Fruit fly (Drosophila melanogaster) whole organism, wandering third instar larva: ENCODE measurements around the gene VGlut.

Source experiments
- Abd-B ChIP-seq: fragments of >200 bp; optimal IDR thresholded peaks from 2 replicates; lab custom pipeline; 2017; ENCODE audit warnings: missing biosample characterization, missing genetic modification characterization
- CG32264 ChIP-seq: fragments of 200-800 bp; sonication (Bioruptor generic); optimal IDR thresholded peaks from 2 replicates; lab custom pipeline; 2016; ENCODE audit warnings: missing biosample characterization, missing genetic modification characterization
- CG9705 ChIP-seq: fragments of 200-800 bp; sonication (Bioruptor generic); optimal IDR thresholded peaks from 2 replicates; lab custom pipeline; 2018; ENCODE audit warnings: missing biosample characterization, mild to moderate bottlenecking, missing genetic modification characterization
- CrebA ChIP-seq: fragments of 200-800 bp; sonication (Bioruptor generic); optimal IDR thresholded peaks from 2 replicates; lab custom pipeline; 2016; ENCODE audit warnings: missing biosample characterization, mild to moderate bottlenecking, missing genetic modification characterization, borderline replicate concordance
- Dfd ChIP-seq: fragments of >200 bp; optimal IDR thresholded peaks from 2 replicates; lab custom pipeline; 2017; ENCODE audit warnings: missing biosample characterization, missing genetic modification characterization
- Dif ChIP-seq: fragments of 200-275, 200-300 bp; sonication (Bioruptor generic); optimal IDR thresholded peaks from 2 replicates; lab custom pipeline; 2018; ENCODE audit warnings: missing biosample characterization, missing genetic modification characterization; ENCODE audit not compliant: partially characterized antibody
- GATAd ChIP-seq: sonication (Bioruptor generic); optimal IDR thresholded peaks from 2 replicates; lab custom pipeline; 2016; ENCODE audit warnings: missing biosample characterization, missing genetic modification characterization
- HLH106 ChIP-seq: fragments of 200-800 bp; optimal IDR thresholded peaks from 3 replicates; lab custom pipeline; 2019; ENCODE audit warnings: missing biosample characterization, mild to moderate bottlenecking, missing genetic modification characterization, moderate library complexity
- Hnf4 ChIP-seq: fragments of 200-800 bp; sonication (Bioruptor generic); optimal IDR thresholded peaks from 2 replicates; lab custom pipeline; 2016; ENCODE audit warnings: missing biosample characterization, mild to moderate bottlenecking, missing genetic modification characterization
- Hr78 ChIP-seq: fragments of >200 bp; optimal IDR thresholded peaks from 2 replicates; lab custom pipeline; 2017; ENCODE audit warnings: missing biosample characterization, missing genetic modification characterization
- Hr83 ChIP-seq: fragments of 200-300 bp; sonication (Bioruptor generic); optimal IDR thresholded peaks from 2 replicates; lab custom pipeline; 2016; ENCODE audit warnings: missing biosample characterization, mild to moderate bottlenecking, missing genetic modification characterization, moderate library complexity; ENCODE audit not compliant: poor library complexity, severe bottlenecking
- Jra ChIP-seq: sonication (Bioruptor generic); optimal IDR thresholded peaks from 2 replicates; lab custom pipeline; 2016; ENCODE audit warnings: missing biosample characterization, missing genetic modification characterization
- Mio ChIP-seq: sonication (Bioruptor generic); optimal IDR thresholded peaks from 2 replicates; lab custom pipeline; 2016; ENCODE audit warnings: missing biosample characterization, missing genetic modification characterization
- Myc ChIP-seq: fragments of >200 bp; optimal IDR thresholded peaks from 2 replicates; lab custom pipeline; 2017
- N ChIP-seq: fragments of >200 bp; optimal IDR thresholded peaks from 2 replicates; lab custom pipeline; 2018; ENCODE audit warnings: missing biosample characterization, missing external identifiers, missing genetic modification characterization
- OdsH ChIP-seq: fragments of 200-800 bp; sonication (Bioruptor generic); optimal IDR thresholded peaks from 2 replicates; lab custom pipeline; 2016; ENCODE audit warnings: missing biosample characterization, mild to moderate bottlenecking, missing genetic modification characterization
- Rel ChIP-seq, 2 experiments: fragments of 200-800 bp; sonication (Bioruptor generic) in 1 of 2; optimal IDR thresholded peaks; 2 replicates in 1 of 2; 3 replicates in 1 of 2; lab custom pipeline; 2016 to 2019; ENCODE audit warnings: mild to moderate bottlenecking in 2 of 2, missing biosample characterization in 2 of 2, missing genetic modification characterization in 2 of 2, moderate library complexity in 1 of 2
- Sp1 ChIP-seq: fragments of 200-800 bp; sonication (Bioruptor generic); optimal IDR thresholded peaks from 3 replicates; lab custom pipeline; 2019; ENCODE audit warnings: missing biosample characterization, mild to moderate bottlenecking, missing genetic modification characterization, moderate library complexity
- br ChIP-seq: fragments of 200-800 bp; sonication (Bioruptor generic); optimal IDR thresholded peaks from 2 replicates; lab custom pipeline; 2016; ENCODE audit warnings: missing biosample characterization, missing genetic modification characterization
- brk ChIP-seq: fragments of 200-800 bp; sonication (Bioruptor generic); optimal IDR thresholded peaks from 2 replicates; lab custom pipeline; 2016; ENCODE audit warnings: missing biosample characterization, mild to moderate bottlenecking, missing genetic modification characterization
- dl ChIP-seq, 2 experiments: fragments of 175-275, 200-275 bp in 1 of 2; fragments of 200-275 bp in 1 of 2; sonication (Bioruptor generic); optimal IDR thresholded peaks; lab custom pipeline; 2018; ENCODE audit warnings: mild to moderate bottlenecking in 2 of 2, missing biosample characterization in 2 of 2, missing genetic modification characterization in 2 of 2, moderate library complexity in 2 of 2; ENCODE audit not compliant: partially characterized antibody in 2 of 2, insufficient read depth in 1 of 2
- dmrt93B ChIP-seq: fragments of 200-800 bp; sonication (Bioruptor generic); optimal IDR thresholded peaks from 2 replicates; lab custom pipeline; 2018; ENCODE audit warnings: missing biosample characterization, mild to moderate bottlenecking, missing genetic modification characterization
- dsf ChIP-seq: sonication (Bioruptor generic); optimal IDR thresholded peaks from 2 replicates; lab custom pipeline; 2016; ENCODE audit warnings: missing biosample characterization, missing genetic modification characterization, borderline replicate concordance
- ey ChIP-seq: fragments of 200-800 bp; sonication (Bioruptor generic); optimal IDR thresholded peaks from 2 replicates; lab custom pipeline; 2016; ENCODE audit warnings: missing biosample characterization, missing genetic modification characterization
- foxo ChIP-seq, 2 experiments: fragments of 200-800 bp; sonication (Bioruptor generic); optimal IDR thresholded peaks; 2 replicates in 1 of 2; 3 replicates in 1 of 2; lab custom pipeline; 2016 to 2017; ENCODE audit warnings: missing biosample characterization in 2 of 2, missing genetic modification characterization in 2 of 2
- fru ChIP-seq: fragments of 200-800 bp; sonication (Bioruptor generic); optimal IDR thresholded peaks from 3 replicates; lab custom pipeline; 2016; ENCODE audit warnings: missing biosample characterization, mild to moderate bottlenecking, missing genetic modification characterization
- h ChIP-seq: fragments of 200-800 bp; sonication (Bioruptor generic); optimal IDR thresholded peaks from 3 replicates; lab custom pipeline; 2016; ENCODE audit warnings: missing biosample characterization, mild to moderate bottlenecking, missing genetic modification characterization
- jim ChIP-seq: fragments of 175-275, 200-325 bp; sonication (Bioruptor generic); optimal IDR thresholded peaks from 2 replicates; lab custom pipeline; 2016; ENCODE audit warnings: missing biosample characterization, mild to moderate bottlenecking, missing genetic modification characterization
- lola ChIP-seq: fragments of >200 bp; optimal IDR thresholded peaks from 2 replicates; lab custom pipeline; 2017; ENCODE audit warnings: missing biosample characterization, missing genetic modification characterization
- pan ChIP-seq: fragments of >200 bp; optimal IDR thresholded peaks from 2 replicates; lab custom pipeline; 2017
- psq ChIP-seq: fragments of 200-800 bp; sonication (Bioruptor generic); optimal IDR thresholded peaks from 3 replicates; lab custom pipeline; 2017; ENCODE audit warnings: missing biosample characterization, mild to moderate bottlenecking, missing genetic modification characterization, moderate library complexity
- rgr ChIP-seq: fragments of 200-800 bp; sonication (Bioruptor generic); optimal IDR thresholded peaks from 3 replicates; lab custom pipeline; 2016; ENCODE audit warnings: missing biosample characterization, mild to moderate bottlenecking, missing genetic modification characterization
- sage ChIP-seq: fragments of 200-800 bp; sonication (Bioruptor generic); optimal IDR thresholded peaks from 2 replicates; lab custom pipeline; 2016; ENCODE audit warnings: missing biosample characterization, mild to moderate bottlenecking, missing genetic modification characterization
- sv ChIP-seq: fragments of 200-800 bp; sonication (Bioruptor generic); optimal IDR thresholded peaks from 3 replicates; lab custom pipeline; 2016; ENCODE audit warnings: missing biosample characterization, missing genetic modification characterization
- tai ChIP-seq: sonication (Bioruptor generic); optimal IDR thresholded peaks from 2 replicates; lab custom pipeline; 2016; ENCODE audit warnings: missing biosample characterization, missing genetic modification characterization
- usp ChIP-seq: fragments of >200 bp; optimal IDR thresholded peaks from 2 replicates; lab custom pipeline; 2017; ENCODE audit warnings: missing biosample characterization, missing genetic modification characterization
- woc ChIP-seq: sonication (Bioruptor generic); optimal IDR thresholded peaks from 2 replicates; lab custom pipeline; 2016; ENCODE audit warnings: missing biosample characterization, mild to moderate bottlenecking, missing genetic modification characterization

VGlut gene

dm6 chr2L:2380805-2381204 is 19.3 kb upstream of the VGlut start, which contains the start of gene Eogt:
TSS of gene Eogt (plus strand) at chr2L:2381097.
- TF ChIP-seq OdsH (GFP tag; lab: Kevin White, UChicago) (peak; percentile 86), foxo (GFP tag; optimal IDR thresholded peaks at IDR 0.05; lab: Kevin White, UChicago) (peak in 1 of 2 experiments; percentile 94), lola (GFP tag; lab: Kevin White, UChicago) (no peak), br (peak; percentile 81), Myc (lab: Kevin White, UChicago) (peak; percentile 21), GATAd (peak; percentile 75), h (peak; percentile 89), CG9705 (GFP tag; lab: Kevin White, UChicago) (peak; percentile 91), CrebA (GFP tag; lab: Kevin White, UChicago) (no peak), sv (peak; percentile 85), Abd-B (GFP tag; lab: Kevin White, UChicago) (no peak), Mio (peak; percentile 32), sage (GFP tag; lab: Kevin White, UChicago) (no peak), Hr78 (GFP tag; lab: Kevin White, UChicago) (no peak), jim (GFP tag; lab: Kevin White, UChicago) (peak; percentile 15), rgr (peak; percentile 91), pan (lab: Kevin White, UChicago) (no peak), ey (GFP tag; lab: Kevin White, UChicago) (peak; percentile 85), Jra (GFP tag; lab: Kevin White, UChicago) (no peak), HLH106 (tag; lab: Kevin White, UChicago) (peak; percentile 97), Hnf4 (GFP tag; lab: Kevin White, UChicago) (no peak), dl (GFP tag; optimal IDR thresholded peaks at IDR 0.05; lab: Kevin White, UChicago; ENCODE audit: insufficient read depth in 1 of 2, partially characterized antibody in 2 of 2) (no peak), woc (GFP tag; lab: Kevin White, UChicago) (peak; percentile 87), CG32264 (peak; percentile 18), N (GFP tag; lab: Kevin White, UChicago) (no peak), dsf (GFP tag; lab: Kevin White, UChicago) (peak; percentile 67), Sp1 (GFP tag; lab: Kevin White, UChicago) (peak; percentile 95), Dif (GFP tag; lab: Kevin White, UChicago) (no peak), psq (GFP tag; lab: Kevin White, UChicago) (peak; percentile 80), tai (GFP tag; lab: Kevin White, UChicago) (no peak), fru (peak; percentile 85), Rel (GFP tag; optimal IDR thresholded peaks at IDR 0.05; lab: Kevin White, UChicago) (no peak), Rel (tag; optimal IDR thresholded peaks at IDR 0.05; lab: Kevin White, UChicago) (peak; percentile 76), Hr83 (GFP tag; lab: Kevin White, UChicago) (peak; percentile 2), dmrt93B (GFP tag; lab: Kevin White, UChicago) (peak; percentile 92), Dfd (GFP tag; lab: Kevin White, UChicago) (no peak), brk (no peak), usp (GFP tag; lab: Kevin White, UChicago) (no peak)

DNA sequence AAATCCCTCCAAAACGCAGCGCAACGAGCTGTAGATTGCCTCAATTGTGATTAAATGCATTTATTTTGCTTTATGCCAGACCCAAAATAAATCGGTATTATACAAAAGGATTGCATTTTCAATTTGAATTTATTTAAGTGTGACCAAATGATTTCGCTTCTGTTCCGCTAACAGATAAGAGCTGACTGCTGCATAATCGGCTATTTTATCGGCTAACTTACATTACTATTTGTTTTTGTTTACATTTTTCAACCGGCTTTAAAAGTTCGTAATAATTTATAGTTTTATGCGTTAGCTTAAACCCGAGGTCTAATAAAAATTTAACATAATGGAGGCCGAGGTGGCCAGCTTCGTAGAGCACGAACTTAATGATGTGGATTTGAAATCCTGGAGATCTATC is 17.1 kb upstream of the VGlut start, which contains the start of gene PIG-Wa:
TSS of gene PIG-Wa (plus strand) at position 232 of the 400 bp plus-strand sequence.
- TF ChIP-seq Dif (GFP tag; lab: Kevin White, UChicago), result peak; percentile 77
- TF ChIP-seq brk, result no peak
- no peak for TF ChIP-seq CG32264
- TF ChIP-seq Abd-B (GFP tag; lab: Kevin White, UChicago), result no peak
- no peak for TF ChIP-seq dl (GFP tag; optimal IDR thresholded peaks at IDR 0.05; lab: Kevin White, UChicago; ENCODE audit: insufficient read depth in 1 of 2, partially characterized antibody in 2 of 2)
- TF ChIP-seq usp (GFP tag; lab: Kevin White, UChicago), result no peak
- no peak for TF ChIP-seq GATAd
- TF ChIP-seq, all 38 proteins: peak for 1

DNA sequence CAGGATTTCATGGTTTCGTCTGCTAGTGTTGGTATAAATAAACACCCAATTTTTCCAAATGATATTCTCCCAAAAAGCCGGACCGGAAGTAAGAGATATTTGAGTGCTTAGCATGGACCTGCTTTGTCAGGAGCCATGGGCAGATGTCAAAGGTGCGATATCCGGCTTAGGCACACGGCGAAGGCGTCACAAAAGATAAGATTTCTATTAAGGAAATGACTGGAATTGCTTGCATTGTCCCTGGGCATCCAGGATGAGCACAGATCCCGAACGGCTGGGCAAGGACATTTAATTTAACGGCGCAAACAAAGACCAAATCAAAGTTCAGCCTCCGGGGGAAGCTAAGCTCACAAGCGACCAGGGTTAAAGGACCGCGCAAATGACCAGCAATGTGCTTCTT is 14.4 kb upstream of the VGlut start, which contains the start of gene CG3557:
TSS of gene CG3557 (minus strand) at position 101 of the 400 bp plus-strand sequence.
- TF ChIP-seq CG32264, result no peak
- no peak for TF ChIP-seq h
- no peak for TF ChIP-seq ey (GFP tag; lab: Kevin White, UChicago)
- TF ChIP-seq CG9705 (GFP tag; lab: Kevin White, UChicago), result no peak
- TF ChIP-seq Sp1 (GFP tag; lab: Kevin White, UChicago), result no peak
- no peak for TF ChIP-seq fru
- no peak for TF ChIP-seq N (GFP tag; lab: Kevin White, UChicago)
- no peak for TF ChIP-seq jim (GFP tag; lab: Kevin White, UChicago)
- no peak for TF ChIP-seq Hr78 (GFP tag; lab: Kevin White, UChicago)
- TF ChIP-seq woc (GFP tag; lab: Kevin White, UChicago), result no peak
- TF ChIP-seq Rel (GFP tag; optimal IDR thresholded peaks at IDR 0.05; lab: Kevin White, UChicago), result no peak
- no peak for TF ChIP-seq Rel (tag; optimal IDR thresholded peaks at IDR 0.05; lab: Kevin White, UChicago)
